Fruit fly (Drosophila melanogaster): ENCODE results near the gene CG13928.

Gene CG13928

DNA sequence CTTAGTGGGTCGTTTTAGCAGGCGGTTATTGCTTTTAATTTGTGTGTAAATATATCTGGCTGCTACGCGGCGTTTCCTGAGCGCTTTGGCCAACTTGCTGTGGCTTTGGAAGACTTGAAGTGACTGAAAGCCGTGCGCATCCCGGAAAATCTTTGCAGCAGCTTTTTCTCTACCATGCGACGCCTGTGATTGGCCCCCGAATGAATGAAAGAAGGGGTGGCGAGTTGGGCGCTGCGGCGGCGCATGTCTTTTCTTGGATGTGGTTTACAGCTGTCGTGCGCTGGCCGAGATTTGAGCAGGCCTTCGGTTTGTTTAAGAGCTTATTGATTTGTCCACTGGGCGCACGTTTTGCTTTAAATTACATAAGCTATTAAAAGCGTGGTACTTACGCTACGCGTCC lies 35.4 kb upstream of the CG13928 start:
- no peak for TF ChIP-seq CG6276 (GFP tag; optimal IDR thresholded peaks at IDR 0.05)
- TF ChIP-seq CG16779 (tag; optimal IDR thresholded peaks at IDR 0.05) = no peak
- no peak for TF ChIP-seq CG10631 (GFP tag; optimal IDR thresholded peaks at IDR 0.05)
- TF ChIP-seq OdsH (GFP tag; optimal IDR thresholded peaks at IDR 0.05) = no peak
- TF ChIP-seq vri (GFP tag; optimal IDR thresholded peaks at IDR 0.05) = no peak
- no peak for TF ChIP-seq CG6792 (GFP tag; optimal IDR thresholded peaks at IDR 0.05)
- no peak for TF ChIP-seq Smox (GFP tag; optimal IDR thresholded peaks at IDR 0.05)
- no peak for TF ChIP-seq Eip75B (GFP tag; optimal IDR thresholded peaks at IDR 0.05)
- TF ChIP-seq CG8319 (GFP tag; optimal IDR thresholded peaks at IDR 0.05) = no peak
- TF ChIP-seq CG8632 (GFP tag; optimal IDR thresholded peaks at IDR 0.05) = no peak
- TF ChIP-seq CG3032 (tag; optimal IDR thresholded peaks at IDR 0.05) = no peak
- no peak for TF ChIP-seq svp (GFP tag)
- TF ChIP-seq CG31627 (GFP tag; optimal IDR thresholded peaks at IDR 0.05) = no peak
- no peak for TF ChIP-seq CG10669 (GFP tag; optimal IDR thresholded peaks at IDR 0.05)
- no peak for TF ChIP-seq CG1621 (tag; optimal IDR thresholded peaks at IDR 0.05)
- TF ChIP-seq net (GFP tag; optimal IDR thresholded peaks at IDR 0.05) = no peak
- no peak for TF ChIP-seq fd59A (GFP tag; optimal IDR thresholded peaks at IDR 0.05)
- TF ChIP-seq Sox15 (GFP tag; optimal IDR thresholded peaks at IDR 0.05) = no peak
- no peak for TF ChIP-seq Sox14 (GFP tag; optimal IDR thresholded peaks at IDR 0.05)
- TF ChIP-seq dsx (GFP tag; optimal IDR thresholded peaks at IDR 0.05; ENCODE audit: poor library complexity, severe bottlenecking) = no peak

- TF ChIP-seq Blimp-1 (GFP tag; optimal IDR thresholded peaks at IDR 0.05) (no peak), CG8632 (GFP tag; optimal IDR thresholded peaks at IDR 0.05) (no peak), Sox14 (GFP tag; optimal IDR thresholded peaks at IDR 0.05) (no peak), CG7368 (GFP tag; optimal IDR thresholded peaks at IDR 0.05) (peak; percentile 25), CG6808 (GFP tag; optimal IDR thresholded peaks at IDR 0.05) (no peak)
These were observed 33.7 kb upstream of the CG13928 start for dm6 chr3L:1661738-1662370.

DNA sequence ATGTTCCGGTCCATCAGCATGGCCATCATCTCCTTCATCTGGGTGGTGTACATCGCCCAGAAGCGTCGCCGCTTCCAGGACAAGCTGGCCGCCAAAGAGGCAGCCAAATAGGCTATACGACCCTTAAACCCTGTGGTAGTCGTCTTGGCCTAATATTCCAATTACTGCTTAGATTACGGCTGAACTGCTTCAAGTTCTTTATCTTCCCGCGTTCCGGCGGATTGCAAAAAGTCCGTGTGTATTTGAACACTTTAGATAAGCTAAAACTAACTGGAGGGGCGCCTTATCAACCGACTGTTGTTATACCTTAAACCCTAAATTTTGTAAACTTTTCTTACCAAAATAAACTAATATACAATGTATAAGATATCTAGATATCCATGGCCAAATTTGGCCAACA lies 25.6 kb upstream of the CG13928 start:
- TF ChIP-seq Ets21C (GFP tag; optimal IDR thresholded peaks at IDR 0.05) = no peak
- no peak for TF ChIP-seq Sox102F (GFP tag; optimal IDR thresholded peaks at IDR 0.05)
- TF ChIP-seq CG10669 (GFP tag; optimal IDR thresholded peaks at IDR 0.05) = no peak
- TF ChIP-seq Eip93F (GFP tag; optimal IDR thresholded peaks at IDR 0.05) = no peak
- TF ChIP-seq CG3032 (tag; optimal IDR thresholded peaks at IDR 0.05) = no peak
- TF ChIP-seq acj6 (GFP tag; optimal IDR thresholded peaks at IDR 0.05) = no peak
- TF ChIP-seq CG6163 (GFP tag; IDR thresholded peaks at IDR 0.05) = no peak
- no peak for TF ChIP-seq Smox (GFP tag; optimal IDR thresholded peaks at IDR 0.05)
- TF ChIP-seq CG6276 (GFP tag; optimal IDR thresholded peaks at IDR 0.05) = no peak
- no peak for TF ChIP-seq svp (GFP tag)
- no peak for TF ChIP-seq Ets96B (tag; optimal IDR thresholded peaks at IDR 0.05)
- no peak for TF ChIP-seq salr (GFP tag; optimal IDR thresholded peaks at IDR 0.05)

- TF ChIP-seq Eip93F (GFP tag; optimal IDR thresholded peaks at IDR 0.05) (no peak), Hr4 (GFP tag; optimal IDR thresholded peaks at IDR 0.05) (no peak), Lpt (GFP tag; optimal IDR thresholded peaks at IDR 0.05) (peak; percentile 42), spab (GFP tag; optimal IDR thresholded peaks at IDR 0.05) (peak; percentile 75), svp (GFP tag) (peak; percentile 94), CG9139 (GFP tag; optimal IDR thresholded peaks at IDR 0.05) (peak; percentile 87), CG11762 (GFP tag; optimal IDR thresholded peaks at IDR 0.05; ENCODE audit: insufficient read depth) (peak; percentile 21), CG6163 (GFP tag; IDR thresholded peaks at IDR 0.05) (peak; percentile 35; the same call in 1 of the 3 replicates), CG8119 (GFP tag; IDR thresholded peaks at IDR 0.05) (peak; percentile 55), topi (GFP tag; optimal IDR thresholded peaks at IDR 0.05) (no peak), CG6854 (GFP tag; optimal IDR thresholded peaks at IDR 0.05) (peak; percentile 79), CG6276 (GFP tag; optimal IDR thresholded peaks at IDR 0.05) (peak; percentile 90), Gug (GFP tag; IDR thresholded peaks at IDR 0.05) (peak; percentile 13; the same call in 1 of the 2 replicates), pdm3 (GFP tag; optimal IDR thresholded peaks at IDR 0.05) (no peak), fd85E (GFP tag; optimal IDR thresholded peaks at IDR 0.05) (no peak), eg (GFP tag; IDR thresholded peaks at IDR 0.05) (peak; percentile 80), CG6792 (GFP tag; optimal IDR thresholded peaks at IDR 0.05) (no peak), salr (GFP tag; optimal IDR thresholded peaks at IDR 0.05) (peak in 1 of 2 experiments; percentile 45), CG1621 (tag; optimal IDR thresholded peaks at IDR 0.05) (peak; percentile 80), CG7368 (GFP tag; optimal IDR thresholded peaks at IDR 0.05) (peak; percentile 9), CG16779 (tag; optimal IDR thresholded peaks at IDR 0.05) (peak; percentile 75), net (GFP tag; optimal IDR thresholded peaks at IDR 0.05) (peak; percentile 79), CG15336 (GFP tag; IDR thresholded peaks at IDR 0.05) (peak; percentile 43; the same call in 1 of the 2 replicates), ss (GFP tag; optimal IDR thresholded peaks at IDR 0.05) (no peak)
These were observed 24.6 kb upstream of the CG13928 start, which contains the start of the genes CG7970 and Vta1 for dm6 chr3L:1652700-1653200. Gene CG7970, plus strand, starts transcription at chr3L:1652750. Gene Vta1, minus strand, starts transcription at chr3L:1652900.

All from whole organism, prepupa.